Fruit fly (Drosophila melanogaster) whole organism, wandering third instar larva: ENCODE results near the gene CG33322.

Experiments used
- Abd-B ChIP-seq: fragments of >200 bp; optimal IDR thresholded peaks from 2 replicates; lab custom pipeline; 2017; ENCODE audit warnings: missing biosample characterization, missing genetic modification characterization
- CG32264 ChIP-seq: fragments of 200-800 bp; sonication (Bioruptor generic); optimal IDR thresholded peaks from 2 replicates; lab custom pipeline; 2016; ENCODE audit warnings: missing biosample characterization, missing genetic modification characterization
- CG9705 ChIP-seq: fragments of 200-800 bp; sonication (Bioruptor generic); optimal IDR thresholded peaks from 2 replicates; lab custom pipeline; 2018; ENCODE audit warnings: missing biosample characterization, mild to moderate bottlenecking, missing genetic modification characterization
- CrebA ChIP-seq: fragments of 200-800 bp; sonication (Bioruptor generic); optimal IDR thresholded peaks from 2 replicates; lab custom pipeline; 2016; ENCODE audit warnings: missing biosample characterization, mild to moderate bottlenecking, missing genetic modification characterization, borderline replicate concordance
- Dfd ChIP-seq: fragments of >200 bp; optimal IDR thresholded peaks from 2 replicates; lab custom pipeline; 2017; ENCODE audit warnings: missing biosample characterization, missing genetic modification characterization
- Dif ChIP-seq: fragments of 200-275, 200-300 bp; sonication (Bioruptor generic); optimal IDR thresholded peaks from 2 replicates; lab custom pipeline; 2018; ENCODE audit warnings: missing biosample characterization, missing genetic modification characterization; ENCODE audit not compliant: partially characterized antibody
- GATAd ChIP-seq: sonication (Bioruptor generic); optimal IDR thresholded peaks from 2 replicates; lab custom pipeline; 2016; ENCODE audit warnings: missing biosample characterization, missing genetic modification characterization
- HLH106 ChIP-seq: fragments of 200-800 bp; optimal IDR thresholded peaks from 3 replicates; lab custom pipeline; 2019; ENCODE audit warnings: missing biosample characterization, mild to moderate bottlenecking, missing genetic modification characterization, moderate library complexity
- Hnf4 ChIP-seq: fragments of 200-800 bp; sonication (Bioruptor generic); optimal IDR thresholded peaks from 2 replicates; lab custom pipeline; 2016; ENCODE audit warnings: missing biosample characterization, mild to moderate bottlenecking, missing genetic modification characterization
- Hr78 ChIP-seq: fragments of >200 bp; optimal IDR thresholded peaks from 2 replicates; lab custom pipeline; 2017; ENCODE audit warnings: missing biosample characterization, missing genetic modification characterization
- Hr83 ChIP-seq: fragments of 200-300 bp; sonication (Bioruptor generic); optimal IDR thresholded peaks from 2 replicates; lab custom pipeline; 2016; ENCODE audit warnings: missing biosample characterization, mild to moderate bottlenecking, missing genetic modification characterization, moderate library complexity; ENCODE audit not compliant: poor library complexity, severe bottlenecking
- Jra ChIP-seq: sonication (Bioruptor generic); optimal IDR thresholded peaks from 2 replicates; lab custom pipeline; 2016; ENCODE audit warnings: missing biosample characterization, missing genetic modification characterization
- Mio ChIP-seq: sonication (Bioruptor generic); optimal IDR thresholded peaks from 2 replicates; lab custom pipeline; 2016; ENCODE audit warnings: missing biosample characterization, missing genetic modification characterization
- Myc ChIP-seq: fragments of >200 bp; optimal IDR thresholded peaks from 2 replicates; lab custom pipeline; 2017
- N ChIP-seq: fragments of >200 bp; optimal IDR thresholded peaks from 2 replicates; lab custom pipeline; 2018; ENCODE audit warnings: missing biosample characterization, missing external identifiers, missing genetic modification characterization
- OdsH ChIP-seq: fragments of 200-800 bp; sonication (Bioruptor generic); optimal IDR thresholded peaks from 2 replicates; lab custom pipeline; 2016; ENCODE audit warnings: missing biosample characterization, mild to moderate bottlenecking, missing genetic modification characterization
- Rel ChIP-seq, 2 experiments: fragments of 200-800 bp; sonication (Bioruptor generic) in 1 of 2; optimal IDR thresholded peaks; 2 replicates in 1 of 2; 3 replicates in 1 of 2; lab custom pipeline; 2016 to 2019; ENCODE audit warnings: mild to moderate bottlenecking in 2 of 2, missing biosample characterization in 2 of 2, missing genetic modification characterization in 2 of 2, moderate library complexity in 1 of 2
- Sp1 ChIP-seq: fragments of 200-800 bp; sonication (Bioruptor generic); optimal IDR thresholded peaks from 3 replicates; lab custom pipeline; 2019; ENCODE audit warnings: missing biosample characterization, mild to moderate bottlenecking, missing genetic modification characterization, moderate library complexity
- Vsx2 ChIP-seq: fragments of 200-300, 225-300 bp; sonication (Bioruptor generic); optimal IDR thresholded peaks from 2 replicates; lab custom pipeline; 2018; ENCODE audit warnings: missing biosample characterization, missing genetic modification characterization; ENCODE audit not compliant: partially characterized antibody
- br ChIP-seq: fragments of 200-800 bp; sonication (Bioruptor generic); optimal IDR thresholded peaks from 2 replicates; lab custom pipeline; 2016; ENCODE audit warnings: missing biosample characterization, missing genetic modification characterization
- brk ChIP-seq: fragments of 200-800 bp; sonication (Bioruptor generic); optimal IDR thresholded peaks from 2 replicates; lab custom pipeline; 2016; ENCODE audit warnings: missing biosample characterization, mild to moderate bottlenecking, missing genetic modification characterization
- dl ChIP-seq, 2 experiments: fragments of 175-275, 200-275 bp in 1 of 2; fragments of 200-275 bp in 1 of 2; sonication (Bioruptor generic); optimal IDR thresholded peaks; lab custom pipeline; 2018; ENCODE audit warnings: mild to moderate bottlenecking in 2 of 2, missing biosample characterization in 2 of 2, missing genetic modification characterization in 2 of 2, moderate library complexity in 2 of 2; ENCODE audit not compliant: partially characterized antibody in 2 of 2, insufficient read depth in 1 of 2
- dmrt93B ChIP-seq: fragments of 200-800 bp; sonication (Bioruptor generic); optimal IDR thresholded peaks from 2 replicates; lab custom pipeline; 2018; ENCODE audit warnings: missing biosample characterization, mild to moderate bottlenecking, missing genetic modification characterization
- dsf ChIP-seq: sonication (Bioruptor generic); optimal IDR thresholded peaks from 2 replicates; lab custom pipeline; 2016; ENCODE audit warnings: missing biosample characterization, missing genetic modification characterization, borderline replicate concordance
- ey ChIP-seq: fragments of 200-800 bp; sonication (Bioruptor generic); optimal IDR thresholded peaks from 2 replicates; lab custom pipeline; 2016; ENCODE audit warnings: missing biosample characterization, missing genetic modification characterization
- foxo ChIP-seq, 2 experiments: fragments of 200-800 bp; sonication (Bioruptor generic); optimal IDR thresholded peaks; 2 replicates in 1 of 2; 3 replicates in 1 of 2; lab custom pipeline; 2016 to 2017; ENCODE audit warnings: missing biosample characterization in 2 of 2, missing genetic modification characterization in 2 of 2
- fru ChIP-seq: fragments of 200-800 bp; sonication (Bioruptor generic); optimal IDR thresholded peaks from 3 replicates; lab custom pipeline; 2016; ENCODE audit warnings: missing biosample characterization, mild to moderate bottlenecking, missing genetic modification characterization
- h ChIP-seq: fragments of 200-800 bp; sonication (Bioruptor generic); optimal IDR thresholded peaks from 3 replicates; lab custom pipeline; 2016; ENCODE audit warnings: missing biosample characterization, mild to moderate bottlenecking, missing genetic modification characterization
- jim ChIP-seq: fragments of 175-275, 200-325 bp; sonication (Bioruptor generic); optimal IDR thresholded peaks from 2 replicates; lab custom pipeline; 2016; ENCODE audit warnings: missing biosample characterization, mild to moderate bottlenecking, missing genetic modification characterization
- lola ChIP-seq: fragments of >200 bp; optimal IDR thresholded peaks from 2 replicates; lab custom pipeline; 2017; ENCODE audit warnings: missing biosample characterization, missing genetic modification characterization
- pan ChIP-seq: fragments of >200 bp; optimal IDR thresholded peaks from 2 replicates; lab custom pipeline; 2017
- psq ChIP-seq: fragments of 200-800 bp; sonication (Bioruptor generic); optimal IDR thresholded peaks from 3 replicates; lab custom pipeline; 2017; ENCODE audit warnings: missing biosample characterization, mild to moderate bottlenecking, missing genetic modification characterization, moderate library complexity
- rgr ChIP-seq: fragments of 200-800 bp; sonication (Bioruptor generic); optimal IDR thresholded peaks from 3 replicates; lab custom pipeline; 2016; ENCODE audit warnings: missing biosample characterization, mild to moderate bottlenecking, missing genetic modification characterization
- sage ChIP-seq: fragments of 200-800 bp; sonication (Bioruptor generic); optimal IDR thresholded peaks from 2 replicates; lab custom pipeline; 2016; ENCODE audit warnings: missing biosample characterization, mild to moderate bottlenecking, missing genetic modification characterization
- sv ChIP-seq: fragments of 200-800 bp; sonication (Bioruptor generic); optimal IDR thresholded peaks from 3 replicates; lab custom pipeline; 2016; ENCODE audit warnings: missing biosample characterization, missing genetic modification characterization
- tai ChIP-seq: sonication (Bioruptor generic); optimal IDR thresholded peaks from 2 replicates; lab custom pipeline; 2016; ENCODE audit warnings: missing biosample characterization, missing genetic modification characterization
- usp ChIP-seq: fragments of >200 bp; optimal IDR thresholded peaks from 2 replicates; lab custom pipeline; 2017; ENCODE audit warnings: missing biosample characterization, missing genetic modification characterization
- woc ChIP-seq: sonication (Bioruptor generic); optimal IDR thresholded peaks from 2 replicates; lab custom pipeline; 2016; ENCODE audit warnings: missing biosample characterization, mild to moderate bottlenecking, missing genetic modification characterization

Gene CG33322

DNA sequence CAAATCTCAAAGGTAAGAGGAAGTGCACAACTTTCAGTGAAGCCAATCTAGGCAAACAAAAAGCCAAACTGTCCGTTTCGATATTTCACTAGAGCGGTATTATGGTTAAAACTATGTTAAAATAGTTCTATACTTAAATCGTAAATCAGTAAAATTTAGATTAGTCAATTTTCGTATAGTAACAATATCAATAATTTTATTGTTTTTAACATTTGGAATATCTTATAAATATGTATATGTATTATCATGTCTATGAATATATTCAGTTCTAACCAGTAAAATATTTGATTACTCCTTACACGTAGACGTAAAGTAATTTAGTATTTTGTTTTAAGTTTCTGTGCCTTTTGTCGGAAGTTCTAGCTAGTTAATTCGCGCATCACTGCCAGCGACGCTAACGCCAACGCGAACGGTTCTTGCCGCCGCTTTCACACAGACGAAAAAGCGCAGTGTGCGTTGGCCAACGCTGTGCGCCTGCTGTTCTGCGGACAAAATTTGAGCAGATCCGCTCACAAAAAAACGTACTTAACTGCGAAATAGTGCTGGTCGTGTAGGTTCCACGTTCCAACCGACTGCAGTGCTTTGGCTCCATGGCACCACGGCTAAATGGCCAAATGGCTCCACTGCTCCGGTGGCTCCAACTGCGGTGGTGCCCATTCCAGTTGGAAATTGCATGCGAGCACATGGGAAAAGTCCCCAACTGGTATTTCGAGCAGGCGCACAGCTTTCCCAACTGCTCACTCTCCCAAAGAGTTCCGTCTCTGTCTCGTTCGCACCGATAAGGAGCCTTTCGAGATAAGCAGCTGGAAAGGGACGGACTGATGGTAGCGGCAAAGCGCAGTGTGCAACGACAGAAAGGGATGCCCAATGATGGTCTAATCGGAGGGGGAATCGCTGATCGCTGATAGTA, 7.4 kb upstream of the CG33322 start:
- TF ChIP-seq Mio (GFP tag; lab: Kevin White, UChicago) = no peak
- TF ChIP-seq CrebA (GFP tag; lab: Kevin White, UChicago) = peak; percentile 65
- TF ChIP-seq woc (GFP tag; lab: Kevin White, UChicago) = peak; percentile 48
- TF ChIP-seq Abd-B = no peak
- peak; percentile 13 for TF ChIP-seq Sp1 (GFP tag; lab: Kevin White, UChicago)
- TF ChIP-seq GATAd (GFP tag; lab: Kevin White, UChicago) = peak; percentile 92
- TF ChIP-seq h (GFP tag; lab: Kevin White, UChicago) = peak; percentile 68
- peak; percentile 70 for TF ChIP-seq jim (GFP tag; lab: Kevin White, UChicago)
- no peak for TF ChIP-seq CG32264 (GFP tag; lab: Kevin White, UChicago)
- no peak for TF ChIP-seq usp
- TF ChIP-seq Hr83 (GFP tag; lab: Kevin White, UChicago) = peak; percentile 33
- peak; percentile 91 for TF ChIP-seq Myc (lab: Kevin White, UChicago)
- TF ChIP-seq dsf (GFP tag; lab: Kevin White, UChicago) = no peak
- no peak for TF ChIP-seq Jra (GFP tag; lab: Kevin White, UChicago)
- TF ChIP-seq dl (GFP tag; optimal IDR thresholded peaks at IDR 0.05; lab: Kevin White, UChicago; ENCODE audit: insufficient read depth in 1 of 2, partially characterized antibody in 2 of 2) = peak; percentile 76 to 79
- no peak for TF ChIP-seq foxo (GFP tag; optimal IDR thresholded peaks at IDR 0.05; lab: Kevin White, UChicago)
- peak; percentile 13 for TF ChIP-seq psq (GFP tag; lab: Kevin White, UChicago)
- TF ChIP-seq pan (lab: Kevin White, UChicago) = no peak
- peak; percentile 49 for TF ChIP-seq HLH106 (tag; lab: Kevin White, UChicago)
- TF ChIP-seq Rel (GFP tag; optimal IDR thresholded peaks at IDR 0.05; lab: Kevin White, UChicago) = peak; percentile 84
- peak; percentile 100 for TF ChIP-seq Rel (tag; optimal IDR thresholded peaks at IDR 0.05; lab: Kevin White, UChicago)
- peak; percentile 59 for TF ChIP-seq br (GFP tag; lab: Kevin White, UChicago)
- no peak for TF ChIP-seq CG9705 (GFP tag; lab: Kevin White, UChicago)
- TF ChIP-seq Dfd = no peak
- no peak for TF ChIP-seq sage (GFP tag; lab: Kevin White, UChicago)
- no peak for TF ChIP-seq Hnf4
- TF ChIP-seq fru (GFP tag; lab: Kevin White, UChicago) = peak; percentile 0
- no peak for TF ChIP-seq lola
- peak; percentile 33 for TF ChIP-seq rgr (GFP tag; lab: Kevin White, UChicago)
- peak; percentile 6 for TF ChIP-seq brk
- no peak for TF ChIP-seq OdsH
- no peak for TF ChIP-seq ey (GFP tag; lab: Kevin White, UChicago)
- TF ChIP-seq tai = no peak
- TF ChIP-seq N (GFP tag; lab: Kevin White, UChicago) = no peak
- TF ChIP-seq Vsx2 (GFP tag; lab: Kevin White, UChicago) = peak; percentile 74
- TF ChIP-seq dmrt93B (GFP tag; lab: Kevin White, UChicago) = no peak
- TF ChIP-seq sv (GFP tag; lab: Kevin White, UChicago) = no peak
- TF ChIP-seq Dif (GFP tag; lab: Kevin White, UChicago) = peak; percentile 92
- no peak for TF ChIP-seq Hr78 (GFP tag; lab: Kevin White, UChicago)
